Worm (Caenorhabditis elegans): ENCODE measurements around the gene mrpl-22.
A peak's percentile ranks its signal among the peaks of the same experiment; 100 is the strongest.

DNA sequence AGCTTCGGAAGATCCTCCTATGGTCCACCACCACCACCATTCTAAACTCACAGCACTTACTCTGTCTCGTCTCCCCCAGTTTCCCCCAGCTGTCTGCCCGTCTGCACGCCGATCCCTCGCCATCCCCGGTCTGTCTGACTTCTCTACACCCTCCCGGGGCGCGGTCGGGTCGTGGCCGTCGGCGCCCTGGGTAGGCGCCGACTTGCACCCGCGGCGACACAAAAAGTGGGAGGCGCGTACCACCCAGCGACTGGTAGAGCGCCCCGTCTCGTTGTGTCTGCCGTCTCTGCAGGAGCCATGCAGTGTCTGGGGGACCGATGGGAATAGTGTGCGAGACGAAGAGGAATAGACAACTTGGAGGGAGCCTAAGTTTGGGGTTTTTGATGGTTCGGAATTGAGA is 18.8 kb downstream of the mrpl-22 start:
- TF ChIP-seq pha-4 (tag; optimal IDR thresholded peaks at IDR 0.05) (peak; percentile 47), mab-5 (tag; optimal IDR thresholded peaks at IDR 0.05) (no peak), nhr-237 (tag; optimal IDR thresholded peaks at IDR 0.05) (peak; percentile 56), unc-39 (tag; optimal IDR thresholded peaks at IDR 0.05) (no peak), ztf-11 (tag; optimal IDR thresholded peaks at IDR 0.05) (no peak), ceh-83 (GFP tag; optimal IDR thresholded peaks at IDR 0.05) (no peak), elt-1 (tag; optimal IDR thresholded peaks at IDR 0.05; ENCODE audit: borderline replicate concordance, insufficient read depth) (no peak), ham-2 (GFP tag; optimal IDR thresholded peaks at IDR 0.05) (no peak), nhr-76 (tag; optimal IDR thresholded peaks at IDR 0.05) (no peak)
